Fruit fly (Drosophila melanogaster): ENCODE data around the gene Cip4.

DNA sequence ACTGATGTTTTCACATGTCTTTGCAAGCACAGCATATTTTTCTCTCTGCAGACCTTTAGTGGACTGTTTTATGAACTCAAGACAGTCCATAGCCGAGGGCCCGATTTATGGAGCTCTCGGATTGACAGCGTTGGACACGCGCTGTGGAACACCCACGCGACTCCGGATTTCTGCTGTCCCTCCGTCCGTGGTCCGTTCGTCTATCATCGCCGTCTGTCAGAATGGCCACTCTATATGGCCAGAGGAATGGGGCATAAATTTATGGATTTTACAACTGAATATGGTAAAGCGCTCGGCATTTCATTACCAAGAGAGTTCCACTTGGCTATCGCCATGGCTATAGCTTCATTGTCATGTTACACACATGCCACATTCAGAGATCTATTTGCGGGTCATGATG lies 35.9 kb downstream of the Cip4 start:
- TF ChIP-seq Sin3A (optimal IDR thresholded peaks at IDR 0.05) (no peak), h (optimal IDR thresholded peaks at IDR 0.05) (no peak), ttk (optimal IDR thresholded peaks at IDR 0.05) (no peak), psq (optimal IDR thresholded peaks at IDR 0.05) (no peak), Myc (optimal IDR thresholded peaks at IDR 0.05) (no peak)

Measured in Kc167 (cell line).